Worm (Caenorhabditis elegans): ENCODE results near the gene aat-3.
A peak's percentile ranks its signal among the peaks of the same experiment; 100 is the strongest.

Gene aat-3

ce11 chrX:2596605-2597004, 44.5 kb downstream of the aat-3 start (continued):
- TF ChIP-seq fkh-10 (GFP tag; optimal IDR thresholded peaks at IDR 0.05) = no peak
- TF ChIP-seq hlh-17 (GFP tag; optimal IDR thresholded peaks at IDR 0.05; ENCODE audit: borderline replicate concordance) = no peak
- no peak for TF ChIP-seq aly-2 (tag; optimal IDR thresholded peaks at IDR 0.05)
- no peak for TF ChIP-seq nhr-28 (tag; optimal IDR thresholded peaks at IDR 0.05)
- no peak for TF ChIP-seq vab-15 (tag; optimal IDR thresholded peaks at IDR 0.05)
- no peak for TF ChIP-seq nhr-77 (tag; optimal IDR thresholded peaks at IDR 0.05)
- peak; percentile 69 for TF ChIP-seq ceh-8 (GFP tag; optimal IDR thresholded peaks at IDR 0.05)
- no peak for TF ChIP-seq irx-1 (tag; optimal IDR thresholded peaks at IDR 0.05)
- TF ChIP-seq pag-3 (tag; optimal IDR thresholded peaks at IDR 0.05; ENCODE audit: borderline replicate concordance, insufficient read depth) = no peak

DNA sequence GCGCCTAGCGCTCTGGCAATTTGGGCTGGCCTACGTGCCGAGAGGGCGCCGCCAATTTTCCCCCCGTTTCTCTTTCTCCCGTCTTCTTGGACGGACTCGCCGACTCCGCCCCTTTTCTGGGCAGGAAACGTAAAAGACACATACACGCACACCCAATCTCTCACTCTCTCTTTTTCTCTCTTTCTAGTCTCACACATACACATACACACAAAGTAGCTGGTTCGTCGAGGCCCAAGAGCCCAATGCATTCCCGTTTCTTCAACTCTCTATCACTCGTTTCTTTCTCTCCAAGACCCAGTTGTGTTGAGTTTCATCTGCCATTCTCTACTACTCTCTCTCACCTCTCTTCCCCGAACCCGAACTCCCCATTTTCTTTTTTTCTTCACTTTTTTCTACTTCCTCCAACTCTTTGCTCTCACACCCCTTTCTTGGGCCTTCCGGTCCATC, 46.8 kb downstream of the aat-3 start:
- TF ChIP-seq ztf-11 (tag; optimal IDR thresholded peaks at IDR 0.05) (no peak), snu-23 (GFP tag; optimal IDR thresholded peaks at IDR 0.05) (peak; percentile 71), C04F5.9 (tag; optimal IDR thresholded peaks at IDR 0.05) (no peak), sox-4 (tag; optimal IDR thresholded peaks at IDR 0.05) (peak; percentile 2), ztf-4 (tag; optimal IDR thresholded peaks at IDR 0.05) (peak; percentile 54), ama-1 (optimal IDR thresholded peaks at IDR 0.05) (no peak), fkh-4 (tag; optimal IDR thresholded peaks at IDR 0.05; ENCODE audit: borderline replicate concordance) (no peak), hpl-2 (GFP tag; optimal IDR thresholded peaks at IDR 0.05) (no peak), skn-1 (tag; optimal IDR thresholded peaks at IDR 0.05) (peak; percentile 37), nhr-237 (tag; optimal IDR thresholded peaks at IDR 0.05) (no peak), swsn-7 (tag; optimal IDR thresholded peaks at IDR 0.05) (peak; percentile 65), aly-2 (tag; optimal IDR thresholded peaks at IDR 0.05) (no peak), fkh-10 (GFP tag; optimal IDR thresholded peaks at IDR 0.05) (peak; percentile 60), nhr-85 (tag) (no peak), elt-3 (tag; optimal IDR thresholded peaks at IDR 0.05) (no peak), irx-1 (tag; optimal IDR thresholded peaks at IDR 0.05) (no peak), alr-1 (tag; optimal IDR thresholded peaks at IDR 0.05; ENCODE audit: borderline replicate concordance) (no peak), egl-27 (tag; optimal IDR thresholded peaks at IDR 0.05) (no peak), tbx-2 (tag; optimal IDR thresholded peaks at IDR 0.05) (peak; percentile 53), lin-15B (tag; optimal IDR thresholded peaks at IDR 0.05) (no peak), lin-14 (GFP tag; optimal IDR thresholded peaks at IDR 0.05) (peak; percentile 93), ceh-88 (GFP tag; IDR thresholded peaks at IDR 0.05) (no peak), unc-98 (GFP tag; IDR thresholded peaks at IDR 0.05) (no peak), aha-1 (tag; optimal IDR thresholded peaks at IDR 0.05) (no peak), sup-37 (GFP tag; optimal IDR thresholded peaks at IDR 0.05) (no peak), mef-2 (tag; optimal IDR thresholded peaks at IDR 0.05) (peak; percentile 77), ceh-8 (GFP tag; optimal IDR thresholded peaks at IDR 0.05) (no peak), F16B12.6 (tag; optimal IDR thresholded peaks at IDR 0.05) (no peak), Y116A8C.19 (tag; optimal IDR thresholded peaks at IDR 0.05; ENCODE audit: borderline replicate concordance) (no peak), C34B4.2 (tag; optimal IDR thresholded peaks at IDR 0.05) (no peak), nhr-11 (tag; optimal IDR thresholded peaks at IDR 0.05) (no peak), efl-3 (GFP tag; optimal IDR thresholded peaks at IDR 0.05) (no peak), dsc-1 (tag; optimal IDR thresholded peaks at IDR 0.05) (peak; percentile 56), egl-13 (tag; optimal IDR thresholded peaks at IDR 0.05) (peak; percentile 33), dpl-1 (GFP tag; optimal IDR thresholded peaks at IDR 0.05) (no peak), zip-4 (GFP tag; optimal IDR thresholded peaks at IDR 0.05) (no peak), unc-130 (tag; optimal IDR thresholded peaks at IDR 0.05) (no peak), nhr-28 (tag; optimal IDR thresholded peaks at IDR 0.05) (no peak), nhr-76 (tag; optimal IDR thresholded peaks at IDR 0.05) (no peak), hlh-17 (GFP tag; optimal IDR thresholded peaks at IDR 0.05; ENCODE audit: borderline replicate concordance) (no peak), mab-9 (GFP tag; IDR thresholded peaks at IDR 0.05) (no peak), blmp-1 (tag; optimal IDR thresholded peaks at IDR 0.05) (no peak), nhr-71 (tag; optimal IDR thresholded peaks at IDR 0.05) (peak; percentile 84), mep-1 (tag; optimal IDR thresholded peaks at IDR 0.05) (no peak), C16A3.4 (tag; optimal IDR thresholded peaks at IDR 0.05) (no peak), grh-1 (GFP tag; IDR thresholded peaks at IDR 0.05) (no peak), vab-15 (tag; optimal IDR thresholded peaks at IDR 0.05) (no peak), isw-1 (GFP tag; IDR thresholded peaks at IDR 0.05) (peak; percentile 13; the same call in 1 of the 2 replicates)
